Worm (Caenorhabditis elegans): ENCODE data around the gene T24F1.7.

- TF ChIP-seq lin-1 (GFP tag; IDR thresholded peaks at IDR 0.05) (no peak), spr-1 (tag; optimal IDR thresholded peaks at IDR 0.05) (no peak), egl-27 (tag; optimal IDR thresholded peaks at IDR 0.05) (no peak)
These were observed at the start of gene T24F1.7 for ce11 chrII:11312223-11312622.
